Worm (Caenorhabditis elegans): ENCODE data around the gene ttr-33.

The ttr-33 gene

DNA sequence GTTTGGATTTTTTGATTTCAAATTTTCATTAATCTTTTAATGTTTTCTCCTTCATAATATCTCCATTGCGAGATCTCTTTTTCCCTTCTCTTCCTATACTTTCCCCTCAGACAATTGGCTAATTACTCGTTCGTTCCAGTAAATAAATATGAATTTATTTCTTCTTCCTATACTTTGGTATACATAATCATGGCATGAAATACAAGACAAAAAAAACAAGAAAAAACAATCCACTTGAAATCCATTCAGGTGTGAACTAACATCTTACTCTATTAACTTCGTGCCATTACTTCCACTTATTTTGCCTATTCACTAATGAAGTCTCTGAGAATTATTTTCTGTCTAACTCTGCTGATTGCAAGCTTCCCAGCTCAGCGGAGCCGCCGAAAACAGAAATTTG lies 4.5 kb upstream of the ttr-33 start, which contains the start of gene grd-8:
grd-8 (plus strand) TSS at position 301 of the 400 bp plus-strand sequence.
- TF ChIP-seq lin-11 (tag; optimal IDR thresholded peaks at IDR 0.05) (no peak), sem-4 (tag; optimal IDR thresholded peaks at IDR 0.05) (no peak), ztf-1 (GFP tag; conservative IDR thresholded peaks at IDR 0.05) (no peak)

DNA sequence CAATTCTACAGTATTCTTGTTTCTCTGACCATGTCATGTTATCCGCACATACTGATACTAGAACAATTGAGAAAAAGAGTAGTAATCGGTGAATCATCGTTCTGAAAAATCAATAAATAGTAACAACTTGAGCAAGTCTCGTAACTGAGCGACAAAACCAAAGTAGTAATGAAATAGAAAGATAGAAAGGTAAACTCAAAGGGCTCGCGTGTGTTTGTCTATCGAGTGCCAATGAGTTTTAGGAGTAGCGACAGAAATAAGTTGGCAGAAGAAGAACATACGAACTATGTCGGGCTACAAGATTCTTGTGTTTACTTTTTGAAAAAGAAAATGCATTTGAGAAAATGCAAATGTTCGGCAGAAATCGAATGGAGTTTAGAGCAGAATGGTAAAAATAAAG lies 1.8 kb upstream of the ttr-33 start, which contains the start of gene C37C3.12:
C37C3.12 (minus strand) TSS at position 101 of the 400 bp plus-strand sequence.
- no peak for TF ChIP-seq skn-1 (tag; optimal IDR thresholded peaks at IDR 0.05)
- TF ChIP-seq elt-3 (tag; optimal IDR thresholded peaks at IDR 0.05): no peak
- TF ChIP-seq aly-2 (tag; optimal IDR thresholded peaks at IDR 0.05): no peak
- no peak for TF ChIP-seq mab-5 (tag; optimal IDR thresholded peaks at IDR 0.05)
- no peak for TF ChIP-seq unc-39 (tag; optimal IDR thresholded peaks at IDR 0.05)
- TF ChIP-seq lin-13 (GFP tag; optimal IDR thresholded peaks at IDR 0.05): no peak
- no peak for TF ChIP-seq lin-11 (tag; optimal IDR thresholded peaks at IDR 0.05)

DNA sequence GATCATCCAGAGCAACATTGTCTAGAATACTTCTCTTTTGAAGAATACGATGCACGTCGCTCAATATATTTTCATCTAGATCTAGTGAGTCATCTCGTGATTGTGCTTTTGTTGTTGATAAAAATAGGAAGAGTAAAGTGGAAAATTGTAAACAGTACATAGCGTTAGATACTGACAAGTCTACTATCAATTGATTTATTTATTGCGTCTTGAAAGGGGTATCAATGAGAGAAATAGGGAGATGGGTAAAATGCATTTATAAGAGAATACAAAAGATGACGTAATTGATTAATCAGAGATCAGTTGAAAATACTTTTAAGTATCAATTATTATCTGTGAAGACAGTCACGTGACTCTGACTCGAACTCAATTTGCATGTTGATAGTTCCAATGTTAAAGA lies 798 bp downstream of the ttr-33 start, which contains the start of gene txt-5:
txt-5 (minus strand) TSS at position 224 of the 400 bp plus-strand sequence.
- TF ChIP-seq nhr-21 (tag; optimal IDR thresholded peaks at IDR 0.05): peak; percentile 20
- TF ChIP-seq nhr-77 (tag; optimal IDR thresholded peaks at IDR 0.05): no peak
- TF ChIP-seq sma-3 (GFP tag; optimal IDR thresholded peaks at IDR 0.05): peak; percentile 77
- TF ChIP-seq C34F6.9 (tag; optimal IDR thresholded peaks at IDR 0.05): no peak
- peak; percentile 53 for TF ChIP-seq crh-2 (tag; optimal IDR thresholded peaks at IDR 0.05)
- TF ChIP-seq unc-39 (tag; optimal IDR thresholded peaks at IDR 0.05): no peak
- no peak for TF ChIP-seq egl-27 (tag; optimal IDR thresholded peaks at IDR 0.05)
- TF ChIP-seq peb-1 (tag; optimal IDR thresholded peaks at IDR 0.05): no peak
- TF ChIP-seq R02D3.7 (tag; optimal IDR thresholded peaks at IDR 0.05): no peak
- no peak for TF ChIP-seq ztf-1 (GFP tag; conservative IDR thresholded peaks at IDR 0.05)
- no peak for TF ChIP-seq ZK546.5 (tag; optimal IDR thresholded peaks at IDR 0.05)
- TF ChIP-seq nhr-129 (tag; optimal IDR thresholded peaks at IDR 0.05): peak; percentile 39
- peak; percentile 19 for TF ChIP-seq sma-9 (GFP tag; optimal IDR thresholded peaks at IDR 0.05)
- TF ChIP-seq sma-9 (tag; optimal IDR thresholded peaks at IDR 0.05): no peak
- TF ChIP-seq sem-4 (tag; optimal IDR thresholded peaks at IDR 0.05): no peak
- TF ChIP-seq mab-5 (tag; optimal IDR thresholded peaks at IDR 0.05): no peak
- no peak for TF ChIP-seq zag-1 (tag; optimal IDR thresholded peaks at IDR 0.05)
- no peak for TF ChIP-seq elt-3 (tag; optimal IDR thresholded peaks at IDR 0.05)
- TF ChIP-seq unc-62 (GFP tag; optimal IDR thresholded peaks at IDR 0.05): no peak
- no peak for TF ChIP-seq Y55F3AM.14 (GFP tag; optimal IDR thresholded peaks at IDR 0.05)
- TF ChIP-seq alr-1 (tag; optimal IDR thresholded peaks at IDR 0.05): no peak
- TF ChIP-seq ztf-11 (tag; optimal IDR thresholded peaks at IDR 0.05): no peak
- TF ChIP-seq nhr-23 (tag; optimal IDR thresholded peaks at IDR 0.05): no peak
- TF ChIP-seq ceh-16 (tag; optimal IDR thresholded peaks at IDR 0.05): no peak
- no peak for TF ChIP-seq lin-13 (GFP tag; optimal IDR thresholded peaks at IDR 0.05)
- TF ChIP-seq gmeb-1 (tag; optimal IDR thresholded peaks at IDR 0.05): peak; percentile 29
- no peak for TF ChIP-seq lsy-2 (tag; optimal IDR thresholded peaks at IDR 0.05)
- no peak for TF ChIP-seq unc-55 (GFP tag; optimal IDR thresholded peaks at IDR 0.05)
- TF ChIP-seq blmp-1 (tag; optimal IDR thresholded peaks at IDR 0.05; ENCODE audit: insufficient read depth): no peak
- TF ChIP-seq nhr-10 (tag; optimal IDR thresholded peaks at IDR 0.05): no peak
- TF ChIP-seq F13H6.1 (tag; optimal IDR thresholded peaks at IDR 0.05): no peak
- no peak for TF ChIP-seq snpc-4 (tag; optimal IDR thresholded peaks at IDR 0.05)
- no peak for TF ChIP-seq ceh-82 (tag; optimal IDR thresholded peaks at IDR 0.05)
- TF ChIP-seq nhr-6 (tag; optimal IDR thresholded peaks at IDR 0.05): no peak
- peak; percentile 28 for TF ChIP-seq fos-1 (tag; optimal IDR thresholded peaks at IDR 0.05)
- no peak for TF ChIP-seq nhr-237 (tag; optimal IDR thresholded peaks at IDR 0.05)
- TF ChIP-seq skn-1 (tag; optimal IDR thresholded peaks at IDR 0.05): no peak
- TF ChIP-seq nhr-11 (tag; optimal IDR thresholded peaks at IDR 0.05): no peak
- TF ChIP-seq elt-1 (tag; optimal IDR thresholded peaks at IDR 0.05): no peak
- TF ChIP-seq ztf-4 (tag; optimal IDR thresholded peaks at IDR 0.05): no peak
- no peak for TF ChIP-seq aly-2 (tag; optimal IDR thresholded peaks at IDR 0.05)
- TF ChIP-seq lin-11 (tag; optimal IDR thresholded peaks at IDR 0.05): no peak
- TF ChIP-seq lin-39 (tag; optimal IDR thresholded peaks at IDR 0.05): no peak
- peak; percentile 44 for TF ChIP-seq nhr-25 (tag; optimal IDR thresholded peaks at IDR 0.05)
- no peak for TF ChIP-seq mdl-1 (tag; optimal IDR thresholded peaks at IDR 0.05)
- TF ChIP-seq mbf-1 (tag; optimal IDR thresholded peaks at IDR 0.05): no peak
- peak; percentile 26 for TF ChIP-seq ama-1 (optimal IDR thresholded peaks at IDR 0.05)
- no peak for TF ChIP-seq nhr-12 (tag; optimal IDR thresholded peaks at IDR 0.05)
- no peak for TF ChIP-seq dmd-4 (tag; optimal IDR thresholded peaks at IDR 0.05)

All from whole organism, L2 larva.